Fruit fly (Drosophila melanogaster): ENCODE measurements around the gene CG31337.

dm6 chr3R:13538723-13539269 lies 6.4 kb downstream of the CG31337 start:
- TF ChIP-seq grn (GFP tag; optimal IDR thresholded peaks at IDR 0.05) (no peak), Stat92E (GFP tag; optimal IDR thresholded peaks at IDR 0.05) (no peak), pum (GFP tag; optimal IDR thresholded peaks at IDR 0.05) (no peak), bigmax (GFP tag; optimal IDR thresholded peaks at IDR 0.05) (no peak), bab2 (GFP tag; optimal IDR thresholded peaks at IDR 0.05) (no peak), CoRest (tag; optimal IDR thresholded peaks at IDR 0.05) (no peak), Asciz (GFP tag; optimal IDR thresholded peaks at IDR 0.05) (no peak), row (GFP tag; IDR thresholded peaks at IDR 0.05) (no peak), ham (GFP tag; IDR thresholded peaks at IDR 0.05) (no peak), kay (GFP tag; optimal IDR thresholded peaks at IDR 0.05) (no peak), HmgD (GFP tag; optimal IDR thresholded peaks at IDR 0.05) (no peak), bbx (GFP tag; IDR thresholded peaks at IDR 0.05; ENCODE audit: partially characterized antibody) (no peak), BtbVII (GFP tag; optimal IDR thresholded peaks at IDR 0.05) (no peak), btn (GFP tag; optimal IDR thresholded peaks at IDR 0.05) (no peak)
